Fruit fly (Drosophila melanogaster) whole organism, embryonic: ENCODE measurements around the gene CG3036.
A peak's percentile ranks its signal among the peaks of the same experiment; 100 is the strongest.

ENCODE experiments used
- CG10267 ChIP-seq: fragments of 200-800 bp; sonication (Bioruptor generic); optimal IDR thresholded peaks from 2 replicates; lab custom pipeline; 2018; ENCODE audit warnings: missing biosample characterization, mild to moderate bottlenecking, missing genetic modification characterization, moderate library complexity
- CG12071 ChIP-seq: fragments of 200-800 bp; sonication (Bioruptor generic); optimal IDR thresholded peaks from 3 replicates; lab custom pipeline; 2018; ENCODE audit warnings: missing biosample characterization, mild to moderate bottlenecking, missing genetic modification characterization
- CG1529 ChIP-seq: fragments of 200-800 bp; sonication (Bioruptor generic); optimal IDR thresholded peaks from 3 replicates; lab custom pipeline; 2018; ENCODE audit warnings: missing biosample characterization, missing genetic modification characterization
- CG17186 ChIP-seq: fragments of 200-800 bp; sonication (Bioruptor generic); optimal IDR thresholded peaks from 3 replicates; lab custom pipeline; 2017; ENCODE audit warnings: missing biosample characterization, missing genetic modification reagents, missing genetic modification characterization
- CG18764 ChIP-seq: fragments of 200-800 bp; sonication (Bioruptor generic); optimal IDR thresholded peaks from 3 replicates; lab custom pipeline; 2016; ENCODE audit warnings: missing biosample characterization, missing genetic modification characterization
- CG2202 ChIP-seq: fragments of 200-800 bp; sonication (Bioruptor generic); optimal IDR thresholded peaks from 2 replicates; lab custom pipeline; 2018; ENCODE audit warnings: missing biosample characterization, mild to moderate bottlenecking, missing genetic modification characterization
- CG3838 ChIP-seq: fragments of 200-800 bp; sonication (Bioruptor generic); optimal IDR thresholded peaks from 3 replicates; lab custom pipeline; 2016; ENCODE audit warnings: missing biosample characterization, missing genetic modification characterization
- CG3847 ChIP-seq: fragments of 200-800 bp; sonication (Bioruptor generic); IDR thresholded peaks from 2 replicates; pipeline ENCODE4 v1.3.6; 2022; ENCODE audit warnings: missing biosample characterization, missing genetic modification characterization
- CG5245 ChIP-seq: fragments of 200-800 bp; sonication (Bioruptor generic); optimal IDR thresholded peaks from 3 replicates; lab custom pipeline; 2016; ENCODE audit warnings: missing biosample characterization, missing genetic modification characterization
- CG6272 ChIP-seq: fragments of 200-800 bp; sonication (Bioruptor generic); IDR thresholded peaks from 2 replicates; pipeline ENCODE4 v1.3.6; 2022; ENCODE audit warnings: missing biosample characterization, missing genetic modification characterization
- CG6791 ChIP-seq: fragments of 200-800 bp; sonication (Bioruptor generic); IDR thresholded peaks from 3 replicates; pipeline ENCODE4 v1.3.6; 2022; ENCODE audit warnings: missing biosample characterization, missing genetic modification characterization; ENCODE audit not compliant: partially characterized antibody
- CG6854 ChIP-seq: fragments of 200-800 bp; sonication (Bioruptor generic); optimal IDR thresholded peaks from 3 replicates; lab custom pipeline; 2017; ENCODE audit warnings: missing biosample characterization, mild to moderate bottlenecking, missing genetic modification characterization
- CG7271 ChIP-seq: fragments of 200-800 bp; sonication (Bioruptor generic); optimal IDR thresholded peaks from 2 replicates; lab custom pipeline; 2018; ENCODE audit warnings: missing biosample characterization, mild to moderate bottlenecking, missing genetic modification characterization, moderate library complexity
- CG8765 ChIP-seq: fragments of 200-800 bp; sonication (Bioruptor generic); IDR thresholded peaks from 2 replicates; pipeline ENCODE4 v1.3.6; 2022; ENCODE audit warnings: missing biosample characterization, missing genetic modification characterization
- CG9727 ChIP-seq: fragments of 200-800 bp; sonication (Bioruptor generic); optimal IDR thresholded peaks from 3 replicates; lab custom pipeline; 2017; ENCODE audit warnings: missing biosample characterization, mild to moderate bottlenecking, missing genetic modification characterization
- Camta ChIP-seq: fragments of 200-800 bp; sonication (Bioruptor generic); optimal IDR thresholded peaks from 2 replicates; lab custom pipeline; 2016; ENCODE audit warnings: missing biosample characterization, missing genetic modification characterization
- Doc3 ChIP-seq: fragments of 200-800 bp; sonication (Bioruptor generic); IDR thresholded peaks from 3 replicates; pipeline ENCODE4 v1.3.6; 2022; ENCODE audit warnings: missing biosample characterization, missing genetic modification characterization; ENCODE audit not compliant: partially characterized antibody
- Drgx ChIP-seq: fragments of 200-800 bp; sonication (Bioruptor generic); IDR thresholded peaks from 2 replicates; pipeline ENCODE4 v1.3.6; 2022; ENCODE audit warnings: missing biosample characterization, missing genetic modification characterization
- E2f2 ChIP-seq: fragments of 200-800 bp; sonication (Bioruptor generic); IDR thresholded peaks from 2 replicates; pipeline ENCODE4 v1.3.6; 2022; ENCODE audit warnings: missing biosample characterization, missing genetic modification characterization
- HLH4C ChIP-seq: fragments of 200-800 bp; sonication (Bioruptor generic); IDR thresholded peaks from 3 replicates; pipeline ENCODE4 v1.3.6; 2022; ENCODE audit warnings: missing biosample characterization, missing genetic modification characterization; ENCODE audit not compliant: partially characterized antibody
- MBD-R2 ChIP-seq: fragments of 200-800 bp; sonication (Bioruptor generic); IDR thresholded peaks from 2 replicates; pipeline ENCODE4 v1.3.6; 2022; ENCODE audit warnings: missing biosample characterization, missing genetic modification characterization
- Mes4 ChIP-seq: fragments of 200-800 bp; sonication (Bioruptor generic); optimal IDR thresholded peaks from 2 replicates; lab custom pipeline; 2016; ENCODE audit warnings: missing biosample characterization, missing genetic modification characterization
- Sry-δ ChIP-seq: fragments of 200-800 bp; sonication (Bioruptor generic); optimal IDR thresholded peaks from 2 replicates; lab custom pipeline; 2016; ENCODE audit warnings: missing biosample characterization, missing genetic modification characterization
- ap ChIP-seq: fragments of 200-800 bp; sonication (Bioruptor generic); IDR thresholded peaks from 2 replicates; pipeline ENCODE4 v1.3.6; 2022; ENCODE audit warnings: missing biosample characterization, missing genetic modification characterization
- bab2 ChIP-seq: fragments of 200-800 bp; sonication (Bioruptor generic); optimal IDR thresholded peaks from 2 replicates; lab custom pipeline; 2016; ENCODE audit warnings: missing biosample characterization, missing genetic modification characterization
- br ChIP-seq: fragments of >200 bp; optimal IDR thresholded peaks from 2 replicates; lab custom pipeline; 2017
- cad ChIP-seq: fragments of >200 bp; optimal IDR thresholded peaks from 2 replicates; lab custom pipeline; 2017; ENCODE audit warnings: missing biosample characterization, missing genetic modification characterization
- caup ChIP-seq: fragments of 200-800 bp; sonication (Bioruptor generic); optimal IDR thresholded peaks from 3 replicates; lab custom pipeline; 2017; ENCODE audit warnings: missing biosample characterization, mild to moderate bottlenecking, missing genetic modification characterization, moderate library complexity; ENCODE audit not compliant: severe bottlenecking
- chn ChIP-seq: fragments of 200-800 bp; sonication (Bioruptor generic); optimal IDR thresholded peaks from 2 replicates; lab custom pipeline; 2016; ENCODE audit warnings: missing biosample characterization, missing genetic modification characterization
- crc ChIP-seq: fragments of 200-800 bp; sonication (Bioruptor generic); optimal IDR thresholded peaks from 2 replicates; lab custom pipeline; 2016; ENCODE audit warnings: missing biosample characterization, missing genetic modification characterization
- crp ChIP-seq, 2 experiments: fragments of 200-800 bp; sonication (Bioruptor generic); optimal IDR thresholded peaks; 2 replicates in 1 of 2; 3 replicates in 1 of 2; lab custom pipeline; 2017; ENCODE audit warnings: missing biosample characterization in 2 of 2, missing genetic modification characterization in 2 of 2, mild to moderate bottlenecking in 1 of 2, moderate library complexity in 1 of 2
- dimm ChIP-seq: fragments of 200-800 bp; sonication (Bioruptor generic); IDR thresholded peaks from 2 replicates; pipeline ENCODE4 v1.3.6; 2022; ENCODE audit warnings: missing biosample characterization, missing genetic modification characterization
- fu2 ChIP-seq: fragments of 200-800 bp; sonication (Bioruptor generic); optimal IDR thresholded peaks from 2 replicates; lab custom pipeline; 2016; ENCODE audit warnings: missing biosample characterization, missing genetic modification characterization
- hbn ChIP-seq: fragments of 200-800 bp; sonication (Bioruptor generic); IDR thresholded peaks from 2 replicates; pipeline ENCODE4 v1.3.6; 2022; ENCODE audit warnings: missing biosample characterization, missing genetic modification characterization; ENCODE audit not compliant: partially characterized antibody
- hkb ChIP-seq, 2 experiments: fragments of 200-800 bp in 1 of 2; fragments of >200 bp in 1 of 2; sonication (Bioruptor generic) in 1 of 2; IDR thresholded peaks in 1 of 2; optimal IDR thresholded peaks in 1 of 2; 2 replicates each; pipeline versions ENCODE4 v1.3.6 to Lab custom; 2017 to 2022; ENCODE audit warnings: missing biosample characterization in 1 of 2, missing genetic modification characterization in 1 of 2
- ken ChIP-seq: fragments of 200-800 bp; sonication (Bioruptor generic); IDR thresholded peaks from 3 replicates; pipeline ENCODE4 v1.3.6; 2022; ENCODE audit warnings: missing biosample characterization, missing genetic modification characterization
- knrl ChIP-seq: fragments of 200-800 bp; sonication (Bioruptor generic); IDR thresholded peaks from 3 replicates; pipeline ENCODE4 v1.3.6; 2022; ENCODE audit warnings: missing biosample characterization, missing genetic modification characterization; ENCODE audit not compliant: partially characterized antibody
- mld ChIP-seq: fragments of 200-800 bp; sonication (Bioruptor generic); IDR thresholded peaks from 3 replicates; pipeline ENCODE4 v1.3.6; 2022; ENCODE audit warnings: missing biosample characterization, missing genetic modification characterization; ENCODE audit not compliant: partially characterized antibody
- otp ChIP-seq: fragments of 200-800 bp; sonication (Bioruptor generic); IDR thresholded peaks from 3 replicates; pipeline ENCODE4, ENCODE4 v1.3.6; 2022; ENCODE audit warnings: missing biosample characterization, missing genetic modification characterization
- pfk ChIP-seq: fragments of 200-800 bp; sonication (Bioruptor generic); optimal IDR thresholded peaks from 2 replicates; lab custom pipeline; 2018; ENCODE audit warnings: missing biosample characterization, mild to moderate bottlenecking, missing genetic modification characterization, moderate library complexity
- pho ChIP-seq: fragments of 200-800 bp; sonication (Bioruptor generic); optimal IDR thresholded peaks from 2 replicates; lab custom pipeline; 2016; ENCODE audit warnings: missing biosample characterization, missing genetic modification characterization
- sc ChIP-seq, 3 experiments: fragments of >200 bp in 2 of 3; fragments of 200-800 bp in 1 of 3; sonication (Bioruptor generic) in 1 of 3; optimal IDR thresholded peaks; 2 replicates in 2 of 3; 3 replicates in 1 of 3; lab custom pipeline; 2017; ENCODE audit warnings: mild to moderate bottlenecking in 1 of 3, missing biosample characterization in 1 of 3, missing genetic modification characterization in 1 of 3, missing genetic modification reagents in 1 of 3
- sd ChIP-seq: fragments of 200-800 bp; sonication (Bioruptor generic); optimal IDR thresholded peaks from 3 replicates; lab custom pipeline; 2018; ENCODE audit warnings: missing biosample characterization, mild to moderate bottlenecking, missing genetic modification characterization, moderate library complexity
- sim ChIP-seq: fragments of 200-800 bp; sonication (Bioruptor generic); IDR thresholded peaks from 2 replicates; pipeline ENCODE4 v1.3.6; 2022; ENCODE audit warnings: missing biosample characterization, missing genetic modification characterization
- slp2 ChIP-seq: fragments of 200-800 bp; sonication (Bioruptor generic); optimal IDR thresholded peaks from 2 replicates; lab custom pipeline; 2016; ENCODE audit warnings: missing biosample characterization, missing genetic modification characterization
- sna ChIP-seq: fragments of 200-800 bp; sonication (Bioruptor generic); IDR thresholded peaks from 2 replicates; pipeline ENCODE4 v1.3.6; 2022; ENCODE audit warnings: missing biosample characterization, missing genetic modification characterization; ENCODE audit not compliant: partially characterized antibody
- sob ChIP-seq: fragments of 200-800 bp; sonication (Bioruptor generic); IDR thresholded peaks from 2 replicates; pipeline ENCODE4 v1.3.6; 2022; ENCODE audit warnings: missing biosample characterization, missing genetic modification characterization
- tll ChIP-seq, 2 experiments: fragments of 200-800 bp in 1 of 2; fragments of >200 bp in 1 of 2; sonication (Bioruptor generic) in 1 of 2; optimal IDR thresholded peaks; 2 replicates each; lab custom pipeline; 2017 to 2019; ENCODE audit warnings: missing biosample characterization in 2 of 2, missing genetic modification characterization in 2 of 2, mild to moderate bottlenecking in 1 of 2, moderate library complexity in 1 of 2
- ttk ChIP-seq: fragments of 200-800 bp; sonication (Bioruptor generic); IDR thresholded peaks from 2 replicates; pipeline ENCODE4 v2.1.2; 2022; ENCODE audit warnings: missing biosample characterization, missing genetic modification characterization

CG3036 gene

dm6 chr2L:4891914-4892469 is at the start of gene CG3036 (continued):
- TF ChIP-seq Drgx (GFP tag; lab: Robert Waterston, UW) (no peak), ken (no peak), E2f2 (GFP tag; lab: Robert Waterston, UW) (peak; percentile 26; the same call in 1 of the 2 replicates), CG9727 (GFP tag; lab: Kevin White, UChicago) (peak; percentile 48), Camta (GFP tag; lab: Kevin White, UChicago) (no peak), CG1529 (GFP tag; lab: Kevin White, UChicago) (no peak), mld (GFP tag; lab: Robert Waterston, UW) (peak; percentile 60; the same call in 2 of the 3 replicates), Mes4 (peak; percentile 37), fu2 (GFP tag; lab: Kevin White, UChicago) (no peak), Sry-δ (no peak), cad (GFP tag; lab: Kevin White, UChicago) (no peak), crc (GFP tag; lab: Kevin White, UChicago) (no peak), slp2 (no peak), CG12071 (GFP tag; lab: Kevin White, UChicago) (peak; percentile 3), sob (peak; percentile 55; the same call in 1 of the 2 replicates), pho (GFP tag; lab: Kevin White, UChicago) (no peak), br (no peak), sna (peak; percentile 62), CG18764 (GFP tag; lab: Kevin White, UChicago) (no peak), otp (peak; percentile 66; the same call in 1 of the 3 replicates), sc (optimal IDR thresholded peaks at IDR 0.05; lab: Kevin White, UChicago) (no peak), sc (GFP tag; optimal IDR thresholded peaks at IDR 0.05; lab: Kevin White, UChicago) (no peak), CG5245 (GFP tag; lab: Kevin White, UChicago) (no peak), HLH4C (GFP tag; lab: Robert Waterston, UW) (no peak), CG2202 (peak; percentile 7), ap (no peak), pfk (GFP tag; lab: Kevin White, UChicago) (no peak), CG3847 (GFP tag; lab: Robert Waterston, UW) (no peak), hkb (optimal IDR thresholded peaks at IDR 0.05; lab: Kevin White, UChicago) (no peak), hkb (GFP tag; IDR thresholded peaks at IDR 0.05; lab: Robert Waterston, UW) (no peak; the same call in none of the 2 replicates), MBD-R2 (no peak), CG6791 (GFP tag; lab: Robert Waterston, UW) (peak; percentile 48; the same call in 2 of the 3 replicates), sim (GFP tag; lab: Robert Waterston, UW) (peak; percentile 49), crp (GFP tag; optimal IDR thresholded peaks at IDR 0.05; lab: Kevin White, UChicago) (peak in 1 of 2 experiments; percentile 44), Doc3 (GFP tag; lab: Robert Waterston, UW) (no peak), CG6272 (GFP tag; lab: Robert Waterston, UW) (no peak), CG6854 (GFP tag; lab: Kevin White, UChicago) (no peak), CG7271 (tag; lab: Kevin White, UChicago) (peak; percentile 49), CG17186 (GFP tag; lab: Kevin White, UChicago) (no peak), dimm (GFP tag; lab: Robert Waterston, UW) (no peak), CG3838 (peak; percentile 23), caup (GFP tag; lab: Kevin White, UChicago) (peak; percentile 69), knrl (GFP tag; lab: Robert Waterston, UW) (no peak), ttk (GFP tag; lab: Robert Waterston, UW) (no peak), tll (GFP tag; optimal IDR thresholded peaks at IDR 0.05; lab: Kevin White, UChicago) (no peak), bab2 (GFP tag; lab: Kevin White, UChicago) (no peak), hbn (GFP tag; lab: Robert Waterston, UW) (peak; percentile 42; the same call in 1 of the 2 replicates), CG8765 (GFP tag; lab: Robert Waterston, UW) (peak; percentile 49; the same call in 1 of the 2 replicates), CG10267 (tag; lab: Kevin White, UChicago) (peak; percentile 51), chn (GFP tag; lab: Kevin White, UChicago) (peak; percentile 27), sd (peak; percentile 62)
